Worm (Caenorhabditis elegans) whole organism, young adult: ENCODE measurements around the gene nhr-102.
A peak's percentile ranks its signal among the peaks of the same experiment; 100 is the strongest.

ENCODE experiments used
- B0261.1 ChIP-seq: sonication (generic microtip); optimal IDR thresholded peaks from 2 replicates; lab custom pipeline; 2016; ENCODE audit warnings: mild to moderate bottlenecking, missing genetic modification characterization, moderate library complexity, missing compliant biosample characterization
- F39B2.1 ChIP-seq: fragments of 200-800 bp; sonication (Bioruptor generic); IDR thresholded peaks from 2 replicates; pipeline ENCODE4 v1.3.6; 2022; ENCODE audit warnings: missing genetic modification reagents, missing genetic modification characterization, missing compliant biosample characterization
- F55B11.4 ChIP-seq: sonication (generic microtip); optimal IDR thresholded peaks from 2 replicates; lab custom pipeline; 2016; ENCODE audit warnings: missing compliant biosample characterization, missing genetic modification characterization, borderline replicate concordance; ENCODE audit not compliant: insufficient read depth
- F57A8.1 ChIP-seq: fragments of 200-800 bp; sonication (Bioruptor generic); optimal IDR thresholded peaks from 2 replicates; lab custom pipeline; 2018; ENCODE audit warnings: mild to moderate bottlenecking, missing genetic modification characterization, moderate library complexity, missing compliant biosample characterization
- K11D2.4 ChIP-seq: fragments of 200-800 bp; sonication (Bioruptor generic); IDR thresholded peaks from 2 replicates; pipeline ENCODE4 v1.3.6; 2022; ENCODE audit warnings: missing genetic modification reagents, missing genetic modification characterization, missing compliant biosample characterization
- T26A5.8 ChIP-seq: sonication (generic microtip); optimal IDR thresholded peaks from 2 replicates; lab custom pipeline; 2016; ENCODE audit warnings: missing genetic modification characterization, missing compliant biosample characterization
- Y56A3A.18 ChIP-seq: fragments of 200-800 bp; sonication (Bioruptor generic); IDR thresholded peaks from 2 replicates; pipeline ENCODE4 v1.3.6; 2022; ENCODE audit warnings: missing genetic modification reagents, missing genetic modification characterization, missing compliant biosample characterization
- Y95B8A.8 ChIP-seq: fragments of 200-800 bp; sonication (Bioruptor generic); IDR thresholded peaks from 2 replicates; pipeline ENCODE4 v1.3.6; 2022; ENCODE audit warnings: missing genetic modification reagents, missing genetic modification characterization, missing compliant biosample characterization
- akir-1 ChIP-seq: fragments of 200-800 bp; sonication (Bioruptor generic); optimal IDR thresholded peaks from 2 replicates; lab custom pipeline; 2018; ENCODE audit warnings: mild to moderate bottlenecking, missing genetic modification characterization, moderate library complexity, missing compliant biosample characterization
- ama-1 ChIP-seq, 3 experiments: fragments of 150-350 bp in 1 of 3; sonication (generic microtip) in 2 of 3; optimal IDR thresholded peaks; 2 replicates each; lab custom pipeline; 2014 to 2018; ENCODE audit warnings: missing biosample characterization in 2 of 3, missing genetic modification characterization in 2 of 3, missing genetic modification reagents in 2 of 3
- aptf-2 ChIP-seq: fragments of 200-800 bp; sonication (Bioruptor generic); conservative IDR thresholded peaks from 2 replicates; pipeline ENCODE4 v1.3.6; 2022; ENCODE audit warnings: missing genetic modification reagents, missing genetic modification characterization, missing compliant biosample characterization
- aptf-3 ChIP-seq: fragments of 200-800 bp; sonication (Bioruptor generic); IDR thresholded peaks from 2 replicates; pipeline ENCODE4 v1.3.6; 2022; ENCODE audit warnings: missing genetic modification characterization, missing compliant biosample characterization
- atf-7 ChIP-seq: sonication (generic microtip); optimal IDR thresholded peaks from 2 replicates; lab custom pipeline; 2017; ENCODE audit warnings: mild to moderate bottlenecking, missing genetic modification characterization, missing compliant biosample characterization
- bed-1 ChIP-seq: fragments of 200-800 bp; sonication (Bioruptor generic); IDR thresholded peaks from 2 replicates; pipeline ENCODE4 v1.3.6; 2022; ENCODE audit warnings: missing genetic modification reagents, missing genetic modification characterization, missing compliant biosample characterization
- ceh-79 ChIP-seq: sonication (generic microtip); optimal IDR thresholded peaks from 2 replicates; lab custom pipeline; 2017; ENCODE audit warnings: mild to moderate bottlenecking, missing genetic modification characterization, missing compliant biosample characterization
- ceh-91 ChIP-seq: fragments of 200-800 bp; sonication (Bioruptor generic); IDR thresholded peaks from 2 replicates; pipeline ENCODE4 v1.3.6; 2022; ENCODE audit warnings: missing genetic modification reagents, missing genetic modification characterization, missing compliant biosample characterization
- dox-1 ChIP-seq: fragments of 200-800 bp; sonication (Bioruptor generic); IDR thresholded peaks from 2 replicates; pipeline ENCODE4 v1.3.6; 2022; ENCODE audit warnings: missing genetic modification reagents, missing genetic modification characterization, missing compliant biosample characterization
- dpff-1 ChIP-seq: sonication (generic microtip); optimal IDR thresholded peaks from 2 replicates; lab custom pipeline; 2017; ENCODE audit warnings: mild to moderate bottlenecking, missing genetic modification characterization, missing compliant biosample characterization
- dpl-1 ChIP-seq: fragments of 150-350 bp; optimal IDR thresholded peaks from 2 replicates; lab custom pipeline; 2014; ENCODE audit warnings: missing biosample characterization, missing genetic modification reagents, missing genetic modification characterization
- egl-44 ChIP-seq: fragments of 200-800 bp; sonication (Bioruptor generic); IDR thresholded peaks from 2 replicates; pipeline ENCODE4 v1.3.6; 2022; ENCODE audit warnings: missing genetic modification reagents, missing genetic modification characterization, missing compliant biosample characterization
- egrh-3 ChIP-seq: fragments of 200-800 bp; sonication (Bioruptor generic); IDR thresholded peaks from 2 replicates; pipeline ENCODE4 v1.3.6; 2022; ENCODE audit warnings: missing genetic modification reagents, missing genetic modification characterization, missing compliant biosample characterization
- ekl-4 ChIP-seq: fragments of 200-800 bp; sonication (Bioruptor generic); IDR thresholded peaks from 2 replicates; pipeline ENCODE4 v1.3.6; 2022; ENCODE audit warnings: missing genetic modification reagents, missing genetic modification characterization, missing compliant biosample characterization
- fkh-3 ChIP-seq: sonication (generic microtip); optimal IDR thresholded peaks from 2 replicates; lab custom pipeline; 2016; ENCODE audit warnings: mild to moderate bottlenecking, missing genetic modification characterization, missing compliant biosample characterization
- gei-17 ChIP-seq: fragments of 200-800 bp; sonication (Bioruptor generic); optimal IDR thresholded peaks from 2 replicates; lab custom pipeline; 2018; ENCODE audit warnings: mild to moderate bottlenecking, missing genetic modification characterization, missing compliant biosample characterization
- hlh-12 ChIP-seq: sonication (generic microtip); optimal IDR thresholded peaks from 2 replicates; lab custom pipeline; 2016; ENCODE audit warnings: missing genetic modification characterization, missing compliant biosample characterization
- lag-1 ChIP-seq: fragments of 200-800 bp; sonication (Bioruptor generic); IDR thresholded peaks from 2 replicates; pipeline ENCODE4 v1.3.6; 2022; ENCODE audit warnings: missing genetic modification reagents, missing genetic modification characterization, missing compliant biosample characterization
- let-607 ChIP-seq, 2 experiments: fragments of 200-800 bp in 1 of 2; sonication (Bioruptor generic) in 1 of 2; sonication (generic microtip) in 1 of 2; optimal IDR thresholded peaks; 2 replicates each; lab custom pipeline; 2016 to 2018; ENCODE audit warnings: mild to moderate bottlenecking in 2 of 2, missing compliant biosample characterization in 2 of 2, missing genetic modification characterization in 2 of 2, moderate library complexity in 2 of 2, missing genotype in 1 of 2
- lin-26 ChIP-seq: fragments of 200-800 bp; sonication (Bioruptor generic); IDR thresholded peaks from 2 replicates; pipeline ENCODE4 v1.3.6; 2022; ENCODE audit warnings: missing genetic modification reagents, missing genetic modification characterization, missing compliant biosample characterization
- madf-6 ChIP-seq: fragments of 200-800 bp; sonication (Bioruptor generic); IDR thresholded peaks from 2 replicates; pipeline ENCODE4 v1.3.6; 2022; ENCODE audit warnings: missing genetic modification reagents, missing genetic modification characterization, missing compliant biosample characterization
- madf-8 ChIP-seq: fragments of 200-800 bp; sonication (Bioruptor generic); conservative IDR thresholded peaks from 2 replicates; pipeline ENCODE4 v1.3.6; 2022; ENCODE audit warnings: missing genetic modification reagents, missing genetic modification characterization, missing compliant biosample characterization
- mcd-1 ChIP-seq: fragments of 200-800 bp; sonication (Bioruptor generic); IDR thresholded peaks from 2 replicates; pipeline ENCODE4 v1.3.6; 2022; ENCODE audit warnings: missing genetic modification reagents, missing genetic modification characterization, missing compliant biosample characterization
- mes-4 ChIP-seq: sonication (generic microtip); optimal IDR thresholded peaks from 2 replicates; lab custom pipeline; 2016; ENCODE audit warnings: missing genotype, missing genetic modification characterization, missing compliant biosample characterization
- mxl-1 ChIP-seq: sonication (generic microtip); optimal IDR thresholded peaks from 2 replicates; lab custom pipeline; 2016; ENCODE audit warnings: missing genetic modification characterization, missing compliant biosample characterization
- nfyb-1 ChIP-seq: fragments of 200-800 bp; sonication (Bioruptor generic); IDR thresholded peaks from 2 replicates; pipeline ENCODE4 v1.3.6; 2022; ENCODE audit warnings: missing genetic modification reagents, missing genetic modification characterization, missing compliant biosample characterization
- nhr-120 ChIP-seq: fragments of 200-800 bp; sonication (Bioruptor generic); IDR thresholded peaks from 2 replicates; pipeline ENCODE4 v1.3.6; 2022; ENCODE audit warnings: missing genetic modification characterization, missing compliant biosample characterization
- nhr-80 ChIP-seq: sonication (generic microtip); optimal IDR thresholded peaks from 2 replicates; lab custom pipeline; 2016; ENCODE audit warnings: missing genetic modification characterization, missing compliant biosample characterization
- nhr-90 ChIP-seq: sonication (generic microtip); optimal IDR thresholded peaks from 2 replicates; lab custom pipeline; 2016; ENCODE audit warnings: missing genotype, mild to moderate bottlenecking, missing genetic modification characterization, missing compliant biosample characterization
- rec-8 ChIP-seq, 2 experiments: sonication (generic microtip); optimal IDR thresholded peaks; 2 replicates each; lab custom pipeline; 2016; ENCODE audit warnings: mild to moderate bottlenecking in 2 of 2, missing genetic modification characterization in 2 of 2, missing genetic modification reagents in 2 of 2, missing genotype in 2 of 2, missing biosample characterization in 1 of 2, missing compliant biosample characterization in 1 of 2, moderate library complexity in 1 of 2
- sea-2 ChIP-seq: fragments of 200-800 bp; sonication (Bioruptor generic); IDR thresholded peaks from 2 replicates; pipeline ENCODE4 v1.3.6; 2022; ENCODE audit warnings: missing genetic modification characterization, missing compliant biosample characterization
- snpc-4 ChIP-seq, 5 experiments: fragments of 150-350 bp in 1 of 5; sonication (generic microtip) in 4 of 5; optimal IDR thresholded peaks; 2 replicates each; lab custom pipeline; 2014 to 2018; ENCODE audit warnings: missing genetic modification characterization in 5 of 5, missing biosample characterization in 3 of 5, antibody characterized with exemption in 2 of 5, mild to moderate bottlenecking in 2 of 5, missing compliant biosample characterization in 2 of 5, missing genotype in 2 of 5, moderate library complexity in 2 of 5, missing genetic modification reagents in 1 of 5
- unc-62 ChIP-seq: fragments of 150-350 bp; optimal IDR thresholded peaks from 2 replicates; lab custom pipeline; 2014; ENCODE audit warnings: missing biosample characterization, missing genetic modification reagents, missing genetic modification characterization
- ztf-18 ChIP-seq: sonication (generic microtip); optimal IDR thresholded peaks from 2 replicates; lab custom pipeline; 2016; ENCODE audit warnings: missing genotype, mild to moderate bottlenecking, missing genetic modification characterization, missing compliant biosample characterization
- ztf-25 ChIP-seq: fragments of 200-800 bp; sonication (Bioruptor generic); IDR thresholded peaks from 2 replicates; pipeline ENCODE4 v1.3.6; 2022; ENCODE audit warnings: missing genetic modification reagents, missing genetic modification characterization, missing compliant biosample characterization
- ztf-3 ChIP-seq: fragments of 200-800 bp; sonication (Bioruptor generic); optimal IDR thresholded peaks from 2 replicates; lab custom pipeline; 2018; ENCODE audit warnings: mild to moderate bottlenecking, missing genetic modification characterization, missing compliant biosample characterization
- ztf-6 ChIP-seq: fragments of 200-800 bp; sonication (Bioruptor generic); IDR thresholded peaks from 2 replicates; pipeline ENCODE4 v1.3.6; 2022; ENCODE audit warnings: missing genetic modification reagents, missing genetic modification characterization, missing compliant biosample characterization

nhr-102 gene

ce11 chrV:15880033-15880432, 3.8 kb upstream of the nhr-102 start:
- TF ChIP-seq let-607 (tag; optimal IDR thresholded peaks at IDR 0.05; lab: Kevin White, UChicago) (no peak), nfyb-1 (no peak), aptf-3 (no peak), egrh-3 (no peak), dpl-1 (GFP tag; lab: Kevin White, UChicago) (no peak), ekl-4 (GFP tag; lab: Robert Waterston, UW) (no peak), bed-1 (GFP tag; lab: Robert Waterston, UW) (no peak), fkh-3 (no peak)

DNA sequence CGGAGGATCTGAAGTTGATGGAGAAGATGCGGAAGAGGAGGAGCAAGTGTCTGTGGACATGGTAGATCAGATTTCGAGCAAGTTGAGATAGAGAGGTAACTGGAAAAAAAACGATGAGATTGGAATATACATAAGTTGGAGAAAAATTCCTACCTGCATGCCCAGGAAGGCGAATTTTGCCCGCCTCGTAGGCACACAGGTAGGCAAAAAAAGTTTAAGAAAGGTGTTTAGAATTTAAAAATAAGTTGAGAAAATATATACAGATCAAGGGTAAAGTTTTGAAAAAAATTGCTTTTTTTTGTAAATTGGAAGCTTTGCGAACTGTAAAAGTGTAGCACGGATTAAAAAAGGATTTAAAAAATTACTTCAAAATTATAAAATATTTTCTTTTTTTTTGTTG, 3.3 kb upstream of the nhr-102 start, which contains the start of gene nhr-84:
nhr-84 (minus strand) TSS at position 101 of the 400 bp plus-strand sequence.
- no peak for TF ChIP-seq hlh-12 (tag; lab: Kevin White, UChicago)
- no peak for TF ChIP-seq F57A8.1
- TF ChIP-seq akir-1 (GFP tag; lab: Kevin White, UChicago), result no peak
- no peak for TF ChIP-seq ceh-79
- TF ChIP-seq dox-1 (GFP tag; lab: Robert Waterston, UW), result no peak
- TF ChIP-seq F39B2.1 (GFP tag; lab: Robert Waterston, UW), result no peak
- no peak for TF ChIP-seq F55B11.4 (tag; lab: Kevin White, UChicago)
- no peak for TF ChIP-seq mcd-1 (GFP tag; lab: Robert Waterston, UW)
- TF ChIP-seq mes-4 (tag; lab: Kevin White, UChicago), result no peak
- no peak for TF ChIP-seq aptf-2 (GFP tag; lab: Robert Waterston, UW)
- TF ChIP-seq, all 124 proteins: peak for 0

ce11 chrV:15873762-15874161, 2.4 kb downstream of the nhr-102 start:
- TF ChIP-seq let-607 (tag; optimal IDR thresholded peaks at IDR 0.05; lab: Kevin White, UChicago) (peak; percentile 71 to 75), ama-1 (optimal IDR thresholded peaks at IDR 0.05; lab: Kevin White, UChicago) (no peak), ama-1 (GFP tag; optimal IDR thresholded peaks at IDR 0.05; lab: Kevin White, UChicago) (peak; percentile 93 to 96), nhr-90 (tag; lab: Kevin White, UChicago) (peak; percentile 98), egrh-3 (peak; percentile 69), lin-26 (GFP tag; lab: Robert Waterston, UW) (peak; percentile 99), egl-44 (GFP tag; lab: Robert Waterston, UW) (peak; percentile 96), madf-8 (GFP tag; lab: Robert Waterston, UW) (peak; percentile 43), rec-8 (tag; optimal IDR thresholded peaks at IDR 0.05; lab: Kevin White, UChicago) (peak; percentile 94 to 98), madf-6 (GFP tag; lab: Robert Waterston, UW) (peak; percentile 81), K11D2.4 (GFP tag; lab: Robert Waterston, UW) (peak; percentile 84), aptf-2 (GFP tag; lab: Robert Waterston, UW) (0 out of 2 replicates have a peak, but pooled peaks have one; percentile 49), mxl-1 (peak; percentile 97), ztf-3 (GFP tag; lab: Kevin White, UChicago) (peak; percentile 79), nhr-120 (GFP tag; lab: Robert Waterston, UW) (peak; percentile 95), ztf-25 (GFP tag; lab: Robert Waterston, UW) (peak; percentile 95), Y56A3A.18 (peak; percentile 91), ztf-18 (peak; percentile 85), lag-1 (GFP tag; lab: Robert Waterston, UW) (0 out of 2 replicates have a peak, but pooled peaks have one; percentile 63), nhr-80 (tag; lab: Kevin White, UChicago) (peak; percentile 65), gei-17 (GFP tag; lab: Kevin White, UChicago) (peak; percentile 73), T26A5.8 (tag; lab: Kevin White, UChicago) (peak; percentile 95), sea-2 (GFP tag; lab: Robert Waterston, UW) (peak; percentile 91), B0261.1 (tag; lab: Kevin White, UChicago) (peak; percentile 99), atf-7 (tag; lab: Kevin White, UChicago) (peak; percentile 88), dpff-1 (tag; lab: Kevin White, UChicago) (peak; percentile 79), Y95B8A.8 (0 out of 2 replicates have a peak, but pooled peaks have one; percentile 60), snpc-4 (GFP tag; optimal IDR thresholded peaks at IDR 0.05; lab: Kevin White, UChicago) (peak; percentile 83), snpc-4 (tag; optimal IDR thresholded peaks at IDR 0.05; lab: Kevin White, UChicago) (peak; percentile 66 to 88 (median 86)), ztf-6 (peak; percentile 88), ceh-91 (peak; percentile 71), unc-62 (no peak)
